Fruit fly (Drosophila melanogaster) whole organism, wandering third instar larva: Measurements from ENCODE around the gene Pgant2.

Experiments
- Hnf4 ChIP-seq: fragments of 200-800 bp; sonication (Bioruptor generic); optimal IDR thresholded peaks from 2 replicates; lab custom pipeline; 2016; ENCODE audit warnings: missing biosample characterization, mild to moderate bottlenecking, missing genetic modification characterization
- br ChIP-seq: fragments of 200-800 bp; sonication (Bioruptor generic); optimal IDR thresholded peaks from 2 replicates; lab custom pipeline; 2016; ENCODE audit warnings: missing biosample characterization, missing genetic modification characterization
- dsf ChIP-seq: sonication (Bioruptor generic); optimal IDR thresholded peaks from 2 replicates; lab custom pipeline; 2016; ENCODE audit warnings: missing biosample characterization, missing genetic modification characterization, borderline replicate concordance
- foxo ChIP-seq, 2 experiments: fragments of 200-800 bp; sonication (Bioruptor generic); optimal IDR thresholded peaks; 2 replicates in 1 of 2; 3 replicates in 1 of 2; lab custom pipeline; 2016 to 2017; ENCODE audit warnings: missing biosample characterization in 2 of 2, missing genetic modification characterization in 2 of 2

The Pgant2 gene

DNA sequence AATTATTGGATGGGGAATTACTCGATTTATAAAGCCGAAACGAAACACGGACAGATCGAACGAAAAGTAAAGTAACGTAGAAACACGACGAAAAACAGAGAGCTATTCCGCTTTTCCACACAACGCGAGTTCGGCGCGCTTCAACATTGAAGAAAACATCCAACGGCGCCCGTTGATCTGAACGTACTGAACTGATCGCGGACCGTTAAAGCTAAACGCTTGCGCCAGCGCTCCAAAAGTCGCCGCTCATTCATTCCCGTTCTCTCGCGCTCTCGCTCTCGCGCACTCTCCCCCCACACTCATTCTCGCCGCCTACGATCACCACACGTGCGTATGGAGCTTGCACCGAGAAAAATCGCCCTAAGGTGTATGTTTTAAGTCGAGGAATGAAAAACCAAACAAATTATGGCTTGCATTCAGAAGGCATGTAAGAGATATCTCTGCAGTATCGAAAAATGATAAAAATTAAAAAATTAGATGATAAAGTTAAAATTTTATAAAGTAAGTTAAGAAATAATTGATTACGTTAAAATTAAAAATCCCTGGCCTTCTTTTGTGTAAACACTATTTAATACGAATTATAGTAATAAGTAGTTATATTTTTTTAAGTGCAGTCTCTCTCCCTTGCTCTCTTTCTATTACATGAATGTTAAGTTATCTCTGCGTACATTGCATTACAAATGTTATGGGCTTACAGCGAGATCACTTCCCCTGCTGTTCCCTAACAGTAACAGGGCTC lies 71.7 kb downstream of the Pgant2 start, which contains the start of gene E23 (continued):
- TF ChIP-seq Hnf4 (GFP tag; lab: Kevin White, UChicago) (peak; percentile 85), foxo (GFP tag; optimal IDR thresholded peaks at IDR 0.05; lab: Kevin White, UChicago) (peak; percentile 65 to 97), dsf (GFP tag; lab: Kevin White, UChicago) (peak; percentile 49), br (GFP tag; lab: Kevin White, UChicago) (peak; percentile 93)
- TF ChIP-seq, all 38 proteins: peak for 28
